Fruit fly (Drosophila melanogaster): ENCODE data around the gene CG4907.

The CG4907 gene

DNA sequence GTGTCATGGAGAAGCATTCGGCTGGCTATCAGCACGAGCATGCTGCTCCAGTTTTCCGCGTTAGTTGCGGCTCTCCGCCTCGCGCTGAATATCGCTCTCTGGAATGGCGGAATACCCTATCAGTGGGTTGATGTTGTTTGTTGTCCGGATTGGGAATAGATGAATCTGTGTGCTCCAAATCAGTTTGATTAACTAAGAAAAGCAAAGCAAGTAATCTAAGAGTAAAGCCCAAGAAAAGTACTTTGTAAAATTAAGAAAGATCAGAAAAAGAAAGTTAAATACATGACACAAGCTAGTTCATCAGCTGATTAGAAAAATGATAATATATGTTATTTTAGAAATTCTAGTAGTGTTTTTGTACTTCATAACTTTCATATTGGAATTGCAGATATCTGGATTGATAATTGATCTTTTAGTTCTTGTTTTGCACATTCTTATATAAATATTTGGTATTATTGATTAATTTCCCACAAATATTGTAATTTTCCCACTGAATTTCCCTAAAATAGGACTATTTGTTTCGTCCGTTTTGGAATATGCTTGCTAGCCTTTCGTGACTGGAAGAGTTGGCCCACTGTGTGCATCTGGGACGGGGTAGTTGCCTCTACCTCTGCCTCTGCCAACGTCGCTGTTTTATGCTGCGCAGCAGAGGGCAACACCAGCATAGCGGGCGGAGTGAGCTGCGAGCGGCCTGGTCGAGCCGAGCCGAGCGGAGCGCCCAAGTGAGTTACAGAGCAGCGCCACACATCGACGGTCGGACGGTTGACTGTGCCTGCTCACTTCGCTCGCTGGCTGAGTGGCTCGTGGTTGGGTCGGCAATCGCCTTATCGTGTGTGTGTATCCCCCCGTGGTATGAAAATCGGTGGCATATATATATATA, 43.6 kb upstream of the CG4907 start (continued):
- TF ChIP-seq Lhr (GFP tag; optimal IDR thresholded peaks at IDR 0.05) (no peak), CHES-1-like (GFP tag; optimal IDR thresholded peaks at IDR 0.05) (peak; percentile 58), BEAF-32 (GFP tag; optimal IDR thresholded peaks at IDR 0.05) (no peak), br (optimal IDR thresholded peaks at IDR 0.05) (no peak), crp (GFP tag; optimal IDR thresholded peaks at IDR 0.05) (peak in 1 of 2 experiments; percentile 1), Dfd (GFP tag; optimal IDR thresholded peaks at IDR 0.05) (peak in 1 of 2 experiments; percentile 78), Atf6 (GFP tag; IDR thresholded peaks at IDR 0.05) (no peak), CG3838 (GFP tag; optimal IDR thresholded peaks at IDR 0.05) (no peak), Deaf1 (tag; optimal IDR thresholded peaks at IDR 0.05) (peak; percentile 95), fd3F (GFP tag; optimal IDR thresholded peaks at IDR 0.05) (peak; percentile 28), CG30020 (tag; optimal IDR thresholded peaks at IDR 0.05) (peak; percentile 17), CG1233 (GFP tag; optimal IDR thresholded peaks at IDR 0.05) (peak; percentile 66), CG31441 (GFP tag; IDR thresholded peaks at IDR 0.05) (peak; percentile 77; the same call in 1 of the 2 replicates), HLHmδ (GFP tag; optimal IDR thresholded peaks at IDR 0.05) (no peak), Fer1 (GFP tag; optimal IDR thresholded peaks at IDR 0.05) (peak; percentile 24), esg (GFP tag; conservative IDR thresholded peaks at IDR 0.05) (peak; percentile 42), NfI (GFP tag; optimal IDR thresholded peaks at IDR 0.05) (peak; percentile 52), dmrt11E (tag; optimal IDR thresholded peaks at IDR 0.05) (no peak), yki (optimal IDR thresholded peaks at IDR 0.05) (no peak), Oaz (GFP tag; IDR thresholded peaks at IDR 0.05) (peak; percentile 23; the same call in 1 of the 2 replicates), rib (GFP tag; IDR thresholded peaks at IDR 0.05) (peak; percentile 47; the same call in 1 of the 2 replicates), jing (GFP tag; optimal IDR thresholded peaks at IDR 0.05) (peak; percentile 31), ind (GFP tag; optimal IDR thresholded peaks at IDR 0.05) (peak; percentile 50), gcm (GFP tag; optimal IDR thresholded peaks at IDR 0.05) (peak; percentile 25), da (GFP tag; optimal IDR thresholded peaks at IDR 0.05) (no peak), Hr39 (optimal IDR thresholded peaks at IDR 0.05) (no peak), CG15479 (GFP tag; optimal IDR thresholded peaks at IDR 0.05) (no peak), dimm (GFP tag; IDR thresholded peaks at IDR 0.05) (no peak), Chrac-16 (GFP tag; optimal IDR thresholded peaks at IDR 0.05) (peak; percentile 26), Nf-YC (tag; optimal IDR thresholded peaks at IDR 0.05) (peak; percentile 51), pros (GFP tag; optimal IDR thresholded peaks at IDR 0.05) (no peak), Dad (GFP tag; optimal IDR thresholded peaks at IDR 0.05) (no peak), btn (GFP tag; optimal IDR thresholded peaks at IDR 0.05) (no peak), repo (GFP tag; optimal IDR thresholded peaks at IDR 0.05) (peak; percentile 26), CG2712 (tag; optimal IDR thresholded peaks at IDR 0.05) (peak; percentile 56), so (GFP tag; IDR thresholded peaks at IDR 0.05) (peak; percentile 24; the same call in 2 of the 3 replicates), BtbVII (GFP tag; optimal IDR thresholded peaks at IDR 0.05) (peak; percentile 53), CG16815 (GFP tag; optimal IDR thresholded peaks at IDR 0.05) (peak; percentile 26), CG32532 (GFP tag; IDR thresholded peaks at IDR 0.05) (peak; percentile 75), CG7271 (tag; optimal IDR thresholded peaks at IDR 0.05) (no peak), CG12391 (tag; optimal IDR thresholded peaks at IDR 0.05) (peak; percentile 71), Pdp1 (GFP tag; optimal IDR thresholded peaks at IDR 0.05) (peak; percentile 8 to 55), bab2 (GFP tag; optimal IDR thresholded peaks at IDR 0.05) (peak; percentile 35), az2 (GFP tag; optimal IDR thresholded peaks at IDR 0.05) (peak; percentile 67), Blimp-1 (GFP tag; optimal IDR thresholded peaks at IDR 0.05) (peak; percentile 51), toy (GFP tag; IDR thresholded peaks at IDR 0.05) (no peak), CG8924 (tag; optimal IDR thresholded peaks at IDR 0.05) (peak; percentile 57), pb (GFP tag; optimal IDR thresholded peaks at IDR 0.05) (no peak), CG11695 (GFP tag; IDR thresholded peaks at IDR 0.05) (no peak), slbo (GFP tag; IDR thresholded peaks at IDR 0.05) (peak; percentile 74)

Measured in whole organism, embryonic.